Worm (Caenorhabditis elegans): ENCODE measurements around the gene ZC239.13.
"Not testable (repeated sequence)": the region's sequence is repeated elsewhere in the genome, so short reads cannot be mapped to it uniquely, and the experiment has no call there.

DNA sequence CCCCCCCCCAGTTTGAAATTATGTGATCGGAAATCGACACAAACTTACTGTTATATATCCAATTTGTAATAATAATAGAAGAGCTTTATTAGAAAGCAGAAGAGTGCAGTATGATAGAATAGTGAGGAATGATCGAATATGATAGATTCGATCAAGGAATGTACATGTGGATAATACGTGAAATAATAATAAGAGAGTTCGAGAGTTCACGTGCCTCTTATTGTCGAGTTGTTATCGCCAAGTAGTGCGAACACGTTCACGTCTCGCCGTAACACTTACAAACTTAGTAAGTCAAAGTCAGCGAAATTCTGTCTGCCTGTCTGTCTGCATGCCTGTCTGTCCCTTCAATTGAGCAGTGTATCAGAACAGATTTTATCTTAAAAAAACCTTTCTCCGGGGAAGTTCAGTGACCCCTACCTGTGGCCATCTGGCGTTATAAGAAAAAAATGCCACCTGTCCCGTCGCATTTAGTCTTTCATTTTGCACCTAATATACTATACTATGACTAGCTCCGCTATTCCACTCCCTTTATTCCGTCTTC lies 39.3 kb downstream of the ZC239.13 start, which contains the start of the genes Y27F2A.6 and Y27F2A.8:
- not testable (repeated sequence) for TF ChIP-seq ceh-19 (GFP tag; optimal IDR thresholded peaks at IDR 0.05); Y22D7AL.16 (tag; optimal IDR thresholded peaks at IDR 0.05); fkh-10 (GFP tag; optimal IDR thresholded peaks at IDR 0.05); K09A11.1 (tag; optimal IDR thresholded peaks at IDR 0.05; ENCODE audit: insufficient read depth); hlh-6 (tag; optimal IDR thresholded peaks at IDR 0.05); pha-4 (tag; optimal IDR thresholded peaks at IDR 0.05); nhr-11 (tag; optimal IDR thresholded peaks at IDR 0.05); ama-1 (optimal IDR thresholded peaks at IDR 0.05); tbx-2 (tag; optimal IDR thresholded peaks at IDR 0.05); pax-1 (tag; optimal IDR thresholded peaks at IDR 0.05); unc-55 (GFP tag; optimal IDR thresholded peaks at IDR 0.05); hlh-13 (GFP tag; optimal IDR thresholded peaks at IDR 0.05); sox-2 (GFP tag; IDR thresholded peaks at IDR 0.05); ztf-16 (tag; optimal IDR thresholded peaks at IDR 0.05)
